Worm (Caenorhabditis elegans) whole organism, early embryonic: Measurements from ENCODE around the gene ZK1240.11.

Experiments
- B0310.2 ChIP-seq: sonication (generic microtip); optimal IDR thresholded peaks from 2 replicates; lab custom pipeline; 2016; ENCODE audit warnings: mild to moderate bottlenecking, missing genetic modification characterization, missing compliant biosample characterization
- F13C5.2 ChIP-seq: sonication (generic microtip); optimal IDR thresholded peaks from 2 replicates; lab custom pipeline; 2017; ENCODE audit warnings: mild to moderate bottlenecking, missing genetic modification characterization, inconsistent platforms, missing compliant biosample characterization
- aly-1 ChIP-seq: sonication (generic microtip); optimal IDR thresholded peaks from 2 replicates; lab custom pipeline; 2016; ENCODE audit warnings: missing genetic modification characterization, missing compliant biosample characterization
- ama-1 ChIP-seq: fragments of 150-350 bp; optimal IDR thresholded peaks from 2 replicates; lab custom pipeline; 2014
- ceh-13 ChIP-seq: fragments of 200-800 bp; sonication (Bioruptor generic); optimal IDR thresholded peaks from 2 replicates; lab custom pipeline; 2018; ENCODE audit warnings: mild to moderate bottlenecking, missing genetic modification characterization, missing compliant biosample characterization
- ceh-36 ChIP-seq: sonication (generic microtip); optimal IDR thresholded peaks from 2 replicates; lab custom pipeline; 2016; ENCODE audit warnings: missing genetic modification characterization, inconsistent platforms, missing compliant biosample characterization
- ets-7 ChIP-seq: sonication (generic microtip); optimal IDR thresholded peaks from 2 replicates; lab custom pipeline; 2016; ENCODE audit warnings: missing genotype, missing genetic modification characterization, missing compliant biosample characterization
- flt-1 ChIP-seq: fragments of 200-800 bp; sonication (Bioruptor generic); IDR thresholded peaks from 2 replicates; pipeline ENCODE4 v1.3.6; 2022; ENCODE audit warnings: missing genetic modification characterization, missing compliant biosample characterization
- hmbx-1 ChIP-seq: sonication (generic microtip); optimal IDR thresholded peaks from 2 replicates; lab custom pipeline; 2016; ENCODE audit warnings: mild to moderate bottlenecking, missing genetic modification characterization, missing compliant biosample characterization
- hmg-4 ChIP-seq: fragments of 200-800 bp; sonication (Bioruptor generic); optimal IDR thresholded peaks from 2 replicates; lab custom pipeline; 2018; ENCODE audit warnings: mild to moderate bottlenecking, missing genetic modification characterization, missing compliant biosample characterization
- hnd-1 ChIP-seq: sonication (generic microtip); optimal IDR thresholded peaks from 2 replicates; lab custom pipeline; 2016; ENCODE audit warnings: missing genetic modification characterization, missing compliant biosample characterization
- pes-1 ChIP-seq: fragments of 200-800 bp; sonication (Bioruptor generic); IDR thresholded peaks from 2 replicates; pipeline ENCODE4 v1.3.6; 2022; ENCODE audit warnings: missing genetic modification reagents, missing genetic modification characterization, missing compliant biosample characterization
- scrt-1 ChIP-seq: fragments of 200-800 bp; sonication (Bioruptor generic); IDR thresholded peaks from 2 replicates; pipeline ENCODE4 v1.3.6; 2022; ENCODE audit warnings: missing genetic modification characterization, missing compliant biosample characterization
- sea-1 ChIP-seq: fragments of 200-800 bp; sonication (Bioruptor generic); conservative IDR thresholded peaks from 2 replicates; pipeline ENCODE4 v1.3.6; 2022; ENCODE audit warnings: missing genetic modification characterization, missing compliant biosample characterization
- tbx-11 ChIP-seq: fragments of 200-800 bp; sonication (Bioruptor generic); IDR thresholded peaks from 2 replicates; pipeline ENCODE4 v1.3.6; 2022; ENCODE audit warnings: missing genetic modification characterization, missing compliant biosample characterization
- tbx-37 ChIP-seq: fragments of 200-800 bp; sonication (Bioruptor generic); conservative IDR thresholded peaks from 2 replicates; pipeline ENCODE4 v1.3.6; 2022; ENCODE audit warnings: missing genetic modification reagents, missing genetic modification characterization, missing compliant biosample characterization
- tra-4 ChIP-seq: sonication (generic microtip); optimal IDR thresholded peaks from 2 replicates; lab custom pipeline; 2017; ENCODE audit warnings: missing genetic modification characterization, missing compliant biosample characterization

The ZK1240.11 gene

DNA sequence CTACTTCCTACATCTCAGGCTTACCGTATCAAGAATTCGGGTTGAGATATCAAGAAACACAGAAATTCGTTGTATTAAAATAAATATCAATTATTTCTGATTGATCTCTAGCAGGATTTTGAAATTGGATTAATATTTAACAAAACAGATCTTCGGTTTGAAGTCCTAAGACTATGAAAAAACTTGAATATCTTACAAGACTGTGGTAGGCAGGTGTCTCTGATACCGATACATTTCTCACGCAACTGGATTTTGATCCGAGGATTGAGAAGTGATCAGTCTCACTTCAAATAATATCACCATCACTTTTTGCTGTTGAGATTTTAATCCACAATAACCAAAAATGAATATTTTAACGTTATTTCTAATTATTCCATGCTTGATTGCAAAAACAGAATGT is 21.6 kb downstream of the ZK1240.11 start, which contains the start of gene F43C11.4:
TSS of gene F43C11.4 (plus strand) at position 301 of the 400 bp plus-strand sequence.
- TF ChIP-seq hmbx-1 (tag; lab: Kevin White, UChicago) (no peak), ama-1 (no peak), aly-1 (tag; lab: Kevin White, UChicago) (no peak), scrt-1 (no peak), flt-1 (no peak)

- TF ChIP-seq B0310.2 (no peak), aly-1 (tag; lab: Kevin White, UChicago) (no peak), hmg-4 (GFP tag; lab: Kevin White, UChicago) (no peak), sea-1 (GFP tag; lab: Robert Waterston, UW) (no peak), F13C5.2 (tag; lab: Kevin White, UChicago) (no peak), tbx-11 (no peak), ama-1 (no peak), tra-4 (tag; lab: Kevin White, UChicago) (no peak), tbx-37 (no peak), flt-1 (no peak), scrt-1 (no peak), hnd-1 (no peak), pes-1 (GFP tag; lab: Robert Waterston, UW) (no peak), ceh-13 (GFP tag; lab: Kevin White, UChicago) (no peak), ceh-36 (no peak), ets-7 (tag; lab: Kevin White, UChicago) (no peak), hmbx-1 (tag; lab: Kevin White, UChicago) (no peak)
These were observed 27.5 kb downstream of the ZK1240.11 start, which contains the start of gene F43C11.10 for ce11 chrII:2352546-2352945. F43C11.10 (minus strand) TSS chrII:2352646.

DNA sequence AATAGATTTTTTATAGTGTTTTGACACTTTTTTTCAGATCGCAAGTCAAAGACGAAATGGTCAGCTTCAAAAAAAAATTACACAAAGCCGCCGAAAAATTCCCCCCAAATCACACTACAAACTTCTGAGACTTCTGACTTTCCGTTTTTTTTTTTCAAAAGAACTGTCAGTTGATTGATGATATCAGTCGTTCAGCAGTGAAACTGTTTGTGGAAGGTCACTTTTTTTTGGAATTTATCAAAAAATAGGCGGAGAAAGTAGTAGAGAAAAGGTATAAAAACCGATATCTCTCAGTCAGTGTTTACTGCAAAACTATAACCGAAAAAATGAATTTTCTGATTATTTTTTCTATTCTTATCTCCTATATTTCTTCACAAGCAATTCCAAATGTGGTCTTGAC is 28.0 kb downstream of the ZK1240.11 start, which contains the start of gene F43C11.3:
TSS of gene F43C11.3 (plus strand) at position 301 of the 400 bp plus-strand sequence.
- TF ChIP-seq ama-1 (no peak), ceh-36 (no peak), tbx-37 (no peak), pes-1 (GFP tag; lab: Robert Waterston, UW) (no peak), hmg-4 (GFP tag; lab: Kevin White, UChicago) (no peak), tbx-11 (no peak), B0310.2 (no peak), tra-4 (tag; lab: Kevin White, UChicago) (no peak), aly-1 (tag; lab: Kevin White, UChicago) (no peak), hmbx-1 (tag; lab: Kevin White, UChicago) (no peak), flt-1 (no peak), ets-7 (tag; lab: Kevin White, UChicago) (no peak), F13C5.2 (tag; lab: Kevin White, UChicago) (no peak), sea-1 (GFP tag; lab: Robert Waterston, UW) (no peak), hnd-1 (no peak), ceh-13 (GFP tag; lab: Kevin White, UChicago) (no peak), scrt-1 (no peak)

DNA sequence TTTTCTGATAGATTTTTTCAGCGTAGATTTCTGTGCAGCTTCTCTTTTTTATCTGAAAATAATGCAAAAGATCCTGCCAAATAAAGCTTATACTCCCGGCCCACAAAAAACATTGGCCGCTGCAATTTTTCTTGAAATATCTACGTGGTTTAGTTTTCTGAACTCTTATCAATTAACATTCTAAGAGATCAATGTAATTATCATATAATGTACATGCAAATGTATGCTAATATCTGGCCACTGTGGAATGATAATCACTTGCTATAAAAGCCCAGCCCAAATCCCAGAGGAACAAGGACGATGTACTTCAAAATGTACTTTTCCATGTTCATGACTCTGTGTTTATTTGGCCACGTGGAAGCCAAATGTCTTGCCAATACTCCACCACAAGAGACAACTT is 29.4 kb downstream of the ZK1240.11 start, which contains the start of gene F43C11.2:
TSS of gene F43C11.2 (plus strand) at position 301 of the 400 bp plus-strand sequence.
- no peak for TF ChIP-seq F13C5.2 (tag; lab: Kevin White, UChicago)
- no peak for TF ChIP-seq tbx-37
- TF ChIP-seq hnd-1, result no peak
- no peak for TF ChIP-seq flt-1
- no peak for TF ChIP-seq hmbx-1 (tag; lab: Kevin White, UChicago)
- no peak for TF ChIP-seq aly-1 (tag; lab: Kevin White, UChicago)
- TF ChIP-seq ceh-13 (GFP tag; lab: Kevin White, UChicago), result no peak
- TF ChIP-seq ceh-36, result no peak
- no peak for TF ChIP-seq ama-1
- TF ChIP-seq hmg-4 (GFP tag; lab: Kevin White, UChicago), result no peak
- no peak for TF ChIP-seq scrt-1
- TF ChIP-seq tbx-11, result no peak
- no peak for TF ChIP-seq tra-4 (tag; lab: Kevin White, UChicago)
- TF ChIP-seq B0310.2, result no peak
- no peak for TF ChIP-seq pes-1 (GFP tag; lab: Robert Waterston, UW)
- no peak for TF ChIP-seq ets-7 (tag; lab: Kevin White, UChicago)
- no peak for TF ChIP-seq sea-1 (GFP tag; lab: Robert Waterston, UW)

- TF ChIP-seq tbx-37 (no peak), ets-7 (tag; lab: Kevin White, UChicago) (no peak), tra-4 (tag; lab: Kevin White, UChicago) (no peak), hmbx-1 (tag; lab: Kevin White, UChicago) (no peak), ceh-13 (GFP tag; lab: Kevin White, UChicago) (no peak), F13C5.2 (tag; lab: Kevin White, UChicago) (no peak), flt-1 (no peak), hnd-1 (no peak), sea-1 (GFP tag; lab: Robert Waterston, UW) (no peak), ceh-36 (no peak), B0310.2 (no peak), scrt-1 (no peak), hmg-4 (GFP tag; lab: Kevin White, UChicago) (no peak), aly-1 (tag; lab: Kevin White, UChicago) (no peak), tbx-11 (no peak)
These were observed 31.7 kb downstream of the ZK1240.11 start, which contains the start of gene F43C11.1 for ce11 chrII:2356795-2357194. F43C11.1 (plus strand) TSS chrII:2357095.

DNA sequence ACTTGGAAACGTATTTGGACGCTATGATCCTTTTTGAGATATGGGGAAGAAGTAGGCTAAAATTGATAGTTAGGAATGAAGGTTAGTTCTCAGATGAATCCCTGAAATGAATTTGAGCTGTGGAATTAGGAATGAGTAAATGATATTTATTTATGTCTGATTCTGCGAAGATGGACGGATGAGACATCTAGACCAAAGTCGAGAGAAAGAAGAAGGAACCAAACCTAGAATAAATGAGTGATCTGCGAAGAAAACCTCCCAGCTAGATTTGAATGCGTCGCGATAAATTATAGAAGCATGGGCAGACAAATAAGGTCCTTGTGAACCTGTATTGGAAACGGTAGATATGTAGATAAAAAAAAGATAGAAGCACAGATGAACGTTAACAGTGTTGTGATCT is 34.9 kb downstream of the ZK1240.11 start, which contains the start of gene F43C11.16:
TSS of gene F43C11.16 (minus strand) at position 101 of the 400 bp plus-strand sequence.
- TF ChIP-seq ceh-36 (no peak), F13C5.2 (tag; lab: Kevin White, UChicago) (no peak), hnd-1 (no peak), ets-7 (tag; lab: Kevin White, UChicago) (no peak), pes-1 (GFP tag; lab: Robert Waterston, UW) (no peak), hmbx-1 (tag; lab: Kevin White, UChicago) (no peak), ceh-13 (GFP tag; lab: Kevin White, UChicago) (no peak), tbx-11 (no peak), aly-1 (tag; lab: Kevin White, UChicago) (no peak), scrt-1 (no peak), flt-1 (no peak), ama-1 (no peak), B0310.2 (no peak), tra-4 (tag; lab: Kevin White, UChicago) (no peak), tbx-37 (no peak), hmg-4 (GFP tag; lab: Kevin White, UChicago) (no peak), sea-1 (GFP tag; lab: Robert Waterston, UW) (no peak)

- no peak for TF ChIP-seq B0310.2
- no peak for TF ChIP-seq tra-4 (tag; lab: Kevin White, UChicago)
- no peak for TF ChIP-seq F13C5.2 (tag; lab: Kevin White, UChicago)
These were observed 38.6 kb downstream of the ZK1240.11 start, which contains the start of gene F43C11.11 for ce11 chrII:2363673-2364072. F43C11.11 (minus strand) TSS chrII:2363773.
